Fruit fly (Drosophila melanogaster) whole organism, embryonic: ENCODE results near the gene Max.

Experiments
- Atf-2 ChIP-seq: fragments of 200-800 bp; sonication (Bioruptor generic); optimal IDR thresholded peaks from 2 replicates; lab custom pipeline; 2016; ENCODE audit warnings: missing biosample characterization, missing genetic modification characterization
- CG10431 ChIP-seq: fragments of 200-800 bp; sonication (Bioruptor generic); optimal IDR thresholded peaks from 3 replicates; lab custom pipeline; 2018; ENCODE audit warnings: missing biosample characterization, mild to moderate bottlenecking, missing genetic modification characterization
- CG10462 ChIP-seq: fragments of 200-800 bp; sonication (Bioruptor generic); optimal IDR thresholded peaks from 2 replicates; lab custom pipeline; 2016; ENCODE audit warnings: missing biosample characterization, missing genetic modification characterization
- CG10979 ChIP-seq: fragments of 200-800 bp; sonication (Bioruptor generic); optimal IDR thresholded peaks from 2 replicates; lab custom pipeline; 2018; ENCODE audit warnings: missing biosample characterization, mild to moderate bottlenecking, missing genetic modification characterization, moderate library complexity
- CG12104 ChIP-seq: fragments of 200-800 bp; sonication (Bioruptor generic); optimal IDR thresholded peaks from 3 replicates; lab custom pipeline; 2016; ENCODE audit warnings: missing biosample characterization, missing genetic modification characterization
- CG17186 ChIP-seq: fragments of 200-800 bp; sonication (Bioruptor generic); optimal IDR thresholded peaks from 3 replicates; lab custom pipeline; 2017; ENCODE audit warnings: missing biosample characterization, missing genetic modification reagents, missing genetic modification characterization
- CG2678 ChIP-seq: fragments of 200-800 bp; sonication (Bioruptor generic); optimal IDR thresholded peaks from 3 replicates; lab custom pipeline; 2019; ENCODE audit warnings: missing biosample characterization, mild to moderate bottlenecking, missing genetic modification characterization, moderate library complexity
- CG31224 ChIP-seq: fragments of 200-800 bp; sonication (Bioruptor generic); IDR thresholded peaks from 2 replicates; pipeline ENCODE4 v1.3.6; 2022; ENCODE audit warnings: missing biosample characterization, missing genetic modification characterization
- CG32767 ChIP-seq: fragments of 200-800 bp; sonication (Bioruptor generic); IDR thresholded peaks from 2 replicates; pipeline ENCODE4 v1.3.6; 2022; ENCODE audit warnings: missing biosample characterization, missing genetic modification characterization
- CG3995 ChIP-seq: fragments of 200-800 bp; sonication (Bioruptor generic); optimal IDR thresholded peaks from 3 replicates; lab custom pipeline; 2016; ENCODE audit warnings: missing biosample characterization, missing genetic modification characterization
- CG7357 ChIP-seq: fragments of 200-800 bp; sonication (Bioruptor generic); IDR thresholded peaks from 3 replicates; pipeline ENCODE4 v1.3.6; 2022; ENCODE audit warnings: missing biosample characterization, missing genetic modification characterization
- CG7372 ChIP-seq: fragments of 200-800 bp; sonication (Bioruptor generic); IDR thresholded peaks from 2 replicates; pipeline ENCODE4 v1.3.6; 2022; ENCODE audit warnings: missing biosample characterization, missing genetic modification characterization
- CG8924 ChIP-seq: fragments of 200-800 bp; optimal IDR thresholded peaks from 3 replicates; lab custom pipeline; 2019; ENCODE audit warnings: missing biosample characterization, mild to moderate bottlenecking, missing genetic modification characterization, moderate library complexity
- CG8944 ChIP-seq: fragments of 200-800 bp; sonication (Bioruptor generic); optimal IDR thresholded peaks from 3 replicates; lab custom pipeline; 2016; ENCODE audit warnings: missing biosample characterization, missing genetic modification characterization
- CG9215 ChIP-seq: fragments of 200-800 bp; sonication (Bioruptor generic); IDR thresholded peaks from 2 replicates; pipeline ENCODE4 v1.3.6; 2022; ENCODE audit warnings: missing biosample characterization, missing genetic modification characterization
- CG9727 ChIP-seq: fragments of 200-800 bp; sonication (Bioruptor generic); optimal IDR thresholded peaks from 3 replicates; lab custom pipeline; 2017; ENCODE audit warnings: missing biosample characterization, mild to moderate bottlenecking, missing genetic modification characterization
- Ets65A ChIP-seq: fragments of 200-800 bp; sonication (Bioruptor generic); peaks from one replicate; lab custom pipeline; 2016; ENCODE audit warnings: missing biosample characterization, missing genetic modification characterization
- GATAe ChIP-seq: fragments of 200-800 bp; sonication (Bioruptor generic); conservative IDR thresholded peaks from 2 replicates; pipeline ENCODE4 v1.3.6; 2022; ENCODE audit warnings: missing biosample characterization, missing genetic modification characterization
- Gug ChIP-seq: fragments of 200-800 bp; sonication (Bioruptor generic); IDR thresholded peaks from 4 replicates; pipeline ENCODE4 v1.3.6; 2022; ENCODE audit warnings: missing biosample characterization, missing genetic modification characterization
- HLH3B ChIP-seq: fragments of 200-800 bp; sonication (Bioruptor generic); IDR thresholded peaks from 2 replicates; pipeline ENCODE4 v1.3.6; 2022; ENCODE audit warnings: missing biosample characterization, missing genetic modification characterization
- Hand ChIP-seq: fragments of 200-800 bp; sonication (Bioruptor generic); optimal IDR thresholded peaks from 2 replicates; lab custom pipeline; 2017; ENCODE audit warnings: mild to moderate bottlenecking, missing biosample characterization, missing genetic modification reagents, missing genetic modification characterization
- Hr78 ChIP-seq, 2 experiments: fragments of 200-800 bp in 1 of 2; fragments of >200 bp in 1 of 2; sonication (Bioruptor generic) in 1 of 2; optimal IDR thresholded peaks; 2 replicates each; lab custom pipeline; 2017 to 2019; ENCODE audit warnings: missing biosample characterization in 2 of 2, missing genetic modification characterization in 2 of 2, mild to moderate bottlenecking in 1 of 2, moderate library complexity in 1 of 2
- MESR4 ChIP-seq: fragments of 200-800 bp; sonication (Bioruptor generic); optimal IDR thresholded peaks from 2 replicates; lab custom pipeline; 2018; ENCODE audit warnings: missing biosample characterization, mild to moderate bottlenecking, missing genetic modification characterization, moderate library complexity
- Rx ChIP-seq: fragments of 200-800 bp; sonication (Bioruptor generic); IDR thresholded peaks from 2 replicates; pipeline ENCODE4 v1.3.6; 2022; ENCODE audit warnings: missing biosample characterization, missing genetic modification characterization
- Sry-δ ChIP-seq: fragments of 200-800 bp; sonication (Bioruptor generic); optimal IDR thresholded peaks from 2 replicates; lab custom pipeline; 2016; ENCODE audit warnings: missing biosample characterization, missing genetic modification characterization
- ab ChIP-seq: fragments of 200-800 bp; sonication (Bioruptor generic); optimal IDR thresholded peaks from 2 replicates; lab custom pipeline; 2016; ENCODE audit warnings: missing biosample characterization, missing genetic modification characterization
- abd-A ChIP-seq: fragments of 200-800 bp; sonication (Bioruptor generic); optimal IDR thresholded peaks from 3 replicates; lab custom pipeline; 2019; ENCODE audit warnings: missing biosample characterization, mild to moderate bottlenecking, missing genetic modification characterization, moderate library complexity
- ase ChIP-seq: fragments of 200-800 bp; sonication (Bioruptor generic); IDR thresholded peaks from 3 replicates; pipeline ENCODE4 v1.3.6; 2022; ENCODE audit warnings: missing biosample characterization, missing genetic modification characterization
- az2 ChIP-seq: fragments of 200-800 bp; sonication (Bioruptor generic); optimal IDR thresholded peaks from 3 replicates; lab custom pipeline; 2016; ENCODE audit warnings: missing biosample characterization, missing genetic modification characterization
- bcd ChIP-seq: fragments of 200-800 bp; sonication (Bioruptor generic); optimal IDR thresholded peaks from 2 replicates; lab custom pipeline; 2017; ENCODE audit warnings: missing biosample characterization, mild to moderate bottlenecking, missing genetic modification characterization
- bowl ChIP-seq: fragments of 200-800 bp; sonication (Bioruptor generic); IDR thresholded peaks from 2 replicates; pipeline ENCODE4 v1.3.6; 2022; ENCODE audit warnings: missing biosample characterization, missing genetic modification characterization
- danr ChIP-seq: fragments of 200-800 bp; sonication (Bioruptor generic); IDR thresholded peaks from 2 replicates; pipeline ENCODE4 v1.3.6; 2022; ENCODE audit warnings: missing biosample characterization, missing genetic modification characterization
- disco-r ChIP-seq: fragments of 200-800 bp; sonication (Bioruptor generic); optimal IDR thresholded peaks from 2 replicates; lab custom pipeline; 2016; ENCODE audit warnings: missing biosample characterization, missing genetic modification characterization
- ems ChIP-seq: fragments of 200-800 bp; sonication (Bioruptor generic); optimal IDR thresholded peaks from 3 replicates; lab custom pipeline; 2016; ENCODE audit warnings: missing biosample characterization, missing genetic modification characterization
- fd64A ChIP-seq: fragments of 200-800 bp; sonication (Bioruptor generic); optimal IDR thresholded peaks from 3 replicates; lab custom pipeline; 2018; ENCODE audit warnings: missing biosample characterization, mild to moderate bottlenecking, missing genetic modification characterization
- gcm2 ChIP-seq: fragments of 200-800 bp; sonication (Bioruptor generic); optimal IDR thresholded peaks from 2 replicates; lab custom pipeline; 2016; ENCODE audit warnings: missing biosample characterization, missing genetic modification characterization
- gsb-n ChIP-seq: fragments of 200-800 bp; sonication (Bioruptor generic); optimal IDR thresholded peaks from 3 replicates; lab custom pipeline; 2018; ENCODE audit warnings: missing biosample characterization, mild to moderate bottlenecking, missing genetic modification characterization
- gt ChIP-seq: fragments of 200-800 bp; sonication (Bioruptor generic); IDR thresholded peaks from 2 replicates; pipeline ENCODE4 v1.3.6; 2022; ENCODE audit warnings: missing biosample characterization, missing genetic modification characterization
- lilli ChIP-seq: fragments of 200-800 bp; sonication (Bioruptor generic); optimal IDR thresholded peaks from 3 replicates; lab custom pipeline; 2016; ENCODE audit warnings: missing biosample characterization, missing genetic modification characterization
- luna ChIP-seq: fragments of 200-800 bp; sonication (Bioruptor generic); optimal IDR thresholded peaks from 2 replicates; lab custom pipeline; 2016; ENCODE audit warnings: missing biosample characterization, missing genetic modification characterization
- maf-S ChIP-seq: fragments of 200-800 bp; sonication (Bioruptor generic); optimal IDR thresholded peaks from 2 replicates; lab custom pipeline; 2016; ENCODE audit warnings: missing biosample characterization, missing genetic modification characterization
- mirr ChIP-seq: fragments of 200-800 bp; sonication (Bioruptor generic); optimal IDR thresholded peaks from 3 replicates; lab custom pipeline; 2018; ENCODE audit warnings: missing biosample characterization, mild to moderate bottlenecking, missing genetic modification characterization
- p53 ChIP-seq: fragments of 200-800 bp; sonication (Bioruptor generic); optimal IDR thresholded peaks from 2 replicates; lab custom pipeline; 2016; ENCODE audit warnings: missing biosample characterization, missing genetic modification characterization
- pum ChIP-seq: fragments of 200-800 bp; sonication (Bioruptor generic); optimal IDR thresholded peaks from 2 replicates; lab custom pipeline; 2016; ENCODE audit warnings: missing biosample characterization, missing genetic modification characterization
- ranshi ChIP-seq: fragments of 200-800 bp; sonication (Bioruptor generic); IDR thresholded peaks from 2 replicates; pipeline ENCODE4 v1.3.6; 2022; ENCODE audit warnings: missing biosample characterization, missing genetic modification characterization
- ro ChIP-seq: fragments of 200-800 bp; sonication (Bioruptor generic); IDR thresholded peaks from 2 replicates; pipeline ENCODE4 v1.3.6; 2022; ENCODE audit warnings: missing biosample characterization, missing genetic modification characterization
- row ChIP-seq: fragments of 200-800 bp; sonication (Bioruptor generic); IDR thresholded peaks from 3 replicates; pipeline ENCODE4 v1.3.6; 2022; ENCODE audit warnings: missing biosample characterization, missing genetic modification characterization
- shn ChIP-seq: fragments of 200-800 bp; sonication (Bioruptor generic); optimal IDR thresholded peaks from 3 replicates; lab custom pipeline; 2016; ENCODE audit warnings: missing biosample characterization, missing genetic modification characterization
- sr ChIP-seq: fragments of 200-800 bp; sonication (Bioruptor generic); IDR thresholded peaks from 3 replicates; pipeline ENCODE4 v1.3.6; 2022; ENCODE audit warnings: missing biosample characterization, missing genetic modification characterization
- tin ChIP-seq: fragments of 200-800 bp; sonication (Bioruptor generic); optimal IDR thresholded peaks from 3 replicates; lab custom pipeline; 2016; ENCODE audit warnings: missing biosample characterization, missing genetic modification characterization
- wek ChIP-seq: fragments of 200-800 bp; sonication (Bioruptor generic); optimal IDR thresholded peaks from 3 replicates; lab custom pipeline; 2018; ENCODE audit warnings: missing biosample characterization, mild to moderate bottlenecking, missing genetic modification characterization, moderate library complexity
- zen2 ChIP-seq: fragments of 200-800 bp; sonication (Bioruptor generic); IDR thresholded peaks from 3 replicates; pipeline ENCODE4 v1.3.6; 2022; ENCODE audit warnings: missing biosample characterization, missing genetic modification characterization; ENCODE audit not compliant: partially characterized antibody

The Max gene

dm6 chr3L:19264141-19264487, at the start of gene Max (continued):
- peak; percentile 58 for TF ChIP-seq mirr (GFP tag; lab: Kevin White, UChicago)
- TF ChIP-seq row (GFP tag; lab: Robert Waterston, UW) = peak; percentile 89
- peak; percentile 80 for TF ChIP-seq CG2678 (tag; lab: Kevin White, UChicago)
- TF ChIP-seq Hr78 (GFP tag; optimal IDR thresholded peaks at IDR 0.05; lab: Kevin White, UChicago) = peak in 1 of 2 experiments; percentile 96
- peak; percentile 30 for TF ChIP-seq ems (GFP tag; lab: Kevin White, UChicago)
- TF ChIP-seq tin (GFP tag; lab: Kevin White, UChicago) = peak; percentile 58
- peak; percentile 67 for TF ChIP-seq bcd
- no peak for TF ChIP-seq Atf-2 (GFP tag; lab: Kevin White, UChicago)
- TF ChIP-seq gsb-n (tag; lab: Kevin White, UChicago) = peak; percentile 53
- TF ChIP-seq CG10462 (GFP tag; lab: Kevin White, UChicago) = peak; percentile 15
- TF ChIP-seq CG10979 (tag; lab: Kevin White, UChicago) = peak; percentile 71
- TF ChIP-seq Hand = peak; percentile 21
- peak; percentile 40; the same call in 1 of the 3 replicates for TF ChIP-seq CG7357 (GFP tag; lab: Robert Waterston, UW)
- TF ChIP-seq CG8944 (GFP tag; lab: Kevin White, UChicago) = no peak
- TF ChIP-seq gcm2 = no peak
- TF ChIP-seq CG12104 (GFP tag; lab: Kevin White, UChicago) = peak; percentile 63
- TF ChIP-seq abd-A = no peak
- TF ChIP-seq CG17186 (GFP tag; lab: Kevin White, UChicago) = peak; percentile 24
- TF ChIP-seq ranshi (GFP tag; lab: Robert Waterston, UW) = peak; percentile 59; the same call in 1 of the 2 replicates
- TF ChIP-seq lilli (GFP tag; lab: Kevin White, UChicago) = peak; percentile 59
- TF ChIP-seq CG9727 (GFP tag; lab: Kevin White, UChicago) = peak; percentile 58
- TF ChIP-seq maf-S (GFP tag; lab: Kevin White, UChicago) = no peak
- TF ChIP-seq disco-r (GFP tag; lab: Kevin White, UChicago) = no peak
- TF ChIP-seq CG9215 (GFP tag; lab: Robert Waterston, UW) = peak; percentile 34
- TF ChIP-seq CG32767 = peak; percentile 76
- peak; percentile 74 for TF ChIP-seq HLH3B (GFP tag; lab: Robert Waterston, UW)
- TF ChIP-seq danr (GFP tag; lab: Robert Waterston, UW) = peak; percentile 61; the same call in 1 of the 2 replicates
- TF ChIP-seq ase (GFP tag; lab: Robert Waterston, UW) = peak; percentile 67; the same call in 1 of the 3 replicates
- peak; percentile 42; the same call in 1 of the 2 replicates for TF ChIP-seq CG7372 (GFP tag; lab: Robert Waterston, UW)
- no peak for TF ChIP-seq ab (GFP tag; lab: Kevin White, UChicago)
- TF ChIP-seq Rx (GFP tag; lab: Robert Waterston, UW) = peak; percentile 53
- no peak for TF ChIP-seq luna (GFP tag; lab: Kevin White, UChicago)
- no peak; the same call in 1 of the 2 replicates for TF ChIP-seq bowl (GFP tag; lab: Robert Waterston, UW)
- TF ChIP-seq Ets65A = peak; percentile 41
- no peak for TF ChIP-seq sr (GFP tag; lab: Robert Waterston, UW)
- no peak for TF ChIP-seq fd64A (GFP tag; lab: Kevin White, UChicago)
- peak; percentile 79 for TF ChIP-seq CG8924 (tag; lab: Kevin White, UChicago)
- no peak for TF ChIP-seq pum (GFP tag; lab: Kevin White, UChicago)
- TF ChIP-seq CG10431 (GFP tag; lab: Kevin White, UChicago) = no peak
- no peak for TF ChIP-seq gt (GFP tag; lab: Robert Waterston, UW)
- TF ChIP-seq CG31224 (GFP tag; lab: Robert Waterston, UW) = peak; percentile 47; the same call in 1 of the 2 replicates
- TF ChIP-seq Sry-δ = peak; percentile 5
- TF ChIP-seq MESR4 (GFP tag; lab: Kevin White, UChicago) = peak; percentile 53
- TF ChIP-seq wek (GFP tag; lab: Kevin White, UChicago) = peak; percentile 99
- TF ChIP-seq GATAe (GFP tag; lab: Robert Waterston, UW) = no peak
- TF ChIP-seq p53 (GFP tag; lab: Kevin White, UChicago) = no peak
- TF ChIP-seq zen2 (GFP tag; lab: Robert Waterston, UW) = no peak
- no peak for TF ChIP-seq shn (GFP tag; lab: Kevin White, UChicago)
- TF ChIP-seq ro (GFP tag; lab: Robert Waterston, UW) = no peak
- peak; percentile 46 for TF ChIP-seq CG3995 (GFP tag; lab: Kevin White, UChicago)
- TF ChIP-seq az2 (GFP tag; lab: Kevin White, UChicago) = peak; percentile 63
- TF ChIP-seq Gug (GFP tag; lab: Robert Waterston, UW) = peak; percentile 36; the same call in 1 of the 4 replicates
